Fruit fly (Drosophila melanogaster) whole organism, pupa: Measurements from ENCODE around the gene Notum.

Experiments used
- CG10348 ChIP-seq: fragments of 200-800 bp; sonication (Bioruptor generic); IDR thresholded peaks from 2 replicates; pipeline ENCODE4 v1.3.6; 2022; ENCODE audit warnings: missing biosample characterization, missing genetic modification characterization
- CG13204 ChIP-seq: fragments of 200-800 bp; sonication (Bioruptor generic); optimal IDR thresholded peaks from 2 replicates; lab custom pipeline; 2018; ENCODE audit warnings: missing biosample characterization, mild to moderate bottlenecking, missing genetic modification characterization, moderate library complexity
- CG14655 ChIP-seq: fragments of 200-800 bp; sonication (Bioruptor generic); optimal IDR thresholded peaks from 3 replicates; lab custom pipeline; 2017; ENCODE audit warnings: mild to moderate bottlenecking, missing biosample characterization, missing genetic modification reagents, missing genetic modification characterization
- CG34367 ChIP-seq: fragments of 200-800 bp; sonication (Bioruptor generic); optimal IDR thresholded peaks from 2 replicates; lab custom pipeline; 2018; ENCODE audit warnings: missing biosample characterization, mild to moderate bottlenecking, missing genetic modification characterization
- CG4496 ChIP-seq: fragments of 200-800 bp; sonication (Bioruptor generic); IDR thresholded peaks from 3 replicates; pipeline ENCODE4 v1.3.6; 2022; ENCODE audit warnings: missing biosample characterization, missing genetic modification characterization
- CG8159 ChIP-seq: fragments of 200-800 bp; sonication (Bioruptor generic); optimal IDR thresholded peaks from 3 replicates; lab custom pipeline; 2018; ENCODE audit warnings: missing biosample characterization, mild to moderate bottlenecking, missing genetic modification characterization, moderate library complexity
- CG8301 ChIP-seq: fragments of 200-800 bp; sonication (Bioruptor generic); optimal IDR thresholded peaks from 2 replicates; lab custom pipeline; 2018; ENCODE audit warnings: missing biosample characterization, mild to moderate bottlenecking, missing genetic modification characterization
- D1 ChIP-seq: fragments of 200-800 bp; sonication (Bioruptor generic); optimal IDR thresholded peaks from 2 replicates; lab custom pipeline; 2018; ENCODE audit warnings: missing biosample characterization, mild to moderate bottlenecking, missing genetic modification characterization, moderate library complexity
- EcR ChIP-seq: fragments of 200-800 bp; sonication (Bioruptor generic); optimal IDR thresholded peaks from 3 replicates; lab custom pipeline; 2019; ENCODE audit warnings: missing biosample characterization, missing genetic modification characterization, mild to moderate bottlenecking, moderate library complexity, missing genetic modification reagents
- Ets98B ChIP-seq: fragments of 200-800 bp; sonication (Bioruptor generic); IDR thresholded peaks from 2 replicates; pipeline ENCODE4 v1.3.6; 2022; ENCODE audit warnings: missing biosample characterization, missing genetic modification characterization
- fd96Ca ChIP-seq: fragments of 200-800 bp; sonication (Bioruptor generic); IDR thresholded peaks from 3 replicates; pipeline ENCODE4 v1.3.6; 2022; ENCODE audit warnings: missing biosample characterization, missing genetic modification characterization
- gl ChIP-seq: fragments of 200-800 bp; sonication (Bioruptor generic); optimal IDR thresholded peaks from 2 replicates; lab custom pipeline; 2018; ENCODE audit warnings: missing biosample characterization, mild to moderate bottlenecking, missing genetic modification characterization
- rn ChIP-seq: fragments of 200-800 bp; sonication (Bioruptor generic); IDR thresholded peaks from 2 replicates; pipeline ENCODE4 v1.3.6; 2022; ENCODE audit warnings: missing biosample characterization, missing genetic modification characterization

DNA sequence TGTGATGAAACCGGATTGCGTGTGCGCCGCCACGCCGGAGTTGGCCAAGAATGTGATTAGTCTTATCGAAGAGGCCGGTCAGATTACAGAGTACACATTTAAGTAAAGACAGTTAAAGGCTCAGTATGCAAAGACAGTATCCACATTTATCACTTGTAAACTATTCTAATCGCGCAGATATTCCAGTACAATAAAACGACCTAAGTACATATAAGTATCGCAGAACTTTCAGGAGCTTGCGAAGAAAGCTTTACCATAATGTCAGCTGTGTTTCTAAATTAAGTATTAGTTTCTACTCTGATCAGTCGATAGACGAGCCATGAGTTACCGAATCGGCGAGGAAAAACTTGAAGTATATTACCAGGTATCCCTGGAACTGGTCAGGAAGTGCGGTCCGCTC, 45.1 kb upstream of the Notum start, which contains the start of gene CG17028:
- TF ChIP-seq EcR, result no peak
- TF ChIP-seq D1 (tag; lab: Kevin White, UChicago), result no peak
- no peak for TF ChIP-seq fd96Ca (GFP tag; lab: Robert Waterston, UW)
- TF ChIP-seq CG13204 (GFP tag; lab: Kevin White, UChicago), result no peak
- no peak for TF ChIP-seq CG4496
- TF ChIP-seq Ets98B (GFP tag; lab: Robert Waterston, UW), result no peak
- no peak for TF ChIP-seq CG8301
- no peak for TF ChIP-seq CG14655 (GFP tag; lab: Kevin White, UChicago)
- no peak for TF ChIP-seq CG34367 (tag; lab: Kevin White, UChicago)
- TF ChIP-seq CG8159 (tag; lab: Kevin White, UChicago), result no peak
- no peak for TF ChIP-seq CG10348
- TF ChIP-seq gl (tag; lab: Kevin White, UChicago), result no peak
- TF ChIP-seq rn, result no peak
